Worm (Caenorhabditis elegans) whole organism, L1 larva: ENCODE data around the gene C36A4.10.

Source experiments
- C04F5.9 ChIP-seq: sonication (generic microtip); optimal IDR thresholded peaks from 2 replicates; lab custom pipeline; 2016; ENCODE audit warnings: missing genetic modification characterization, missing compliant biosample characterization
- C16A3.4 ChIP-seq: fragments of 150-350 bp; optimal IDR thresholded peaks from 2 replicates; lab custom pipeline; 2014; ENCODE audit warnings: missing biosample characterization, missing genetic modification characterization
- C34B4.2 ChIP-seq: sonication (generic microtip); optimal IDR thresholded peaks from 2 replicates; lab custom pipeline; 2017; ENCODE audit warnings: mild to moderate bottlenecking, missing genetic modification characterization, missing compliant biosample characterization
- F16B12.6 ChIP-seq: fragments of 150-350 bp; optimal IDR thresholded peaks from 2 replicates; lab custom pipeline; 2014; ENCODE audit warnings: missing biosample characterization, missing genetic modification characterization
- alr-1 ChIP-seq: fragments of 200-800 bp; sonication (Bioruptor generic); optimal IDR thresholded peaks from 2 replicates; lab custom pipeline; 2018; ENCODE audit warnings: borderline replicate concordance, mild to moderate bottlenecking, missing genetic modification characterization, missing compliant biosample characterization
- aly-2 ChIP-seq: fragments of 150-350 bp; optimal IDR thresholded peaks from 2 replicates; lab custom pipeline; 2014; ENCODE audit warnings: missing biosample characterization, missing genetic modification characterization
- ama-1 ChIP-seq: fragments of 150-350 bp; optimal IDR thresholded peaks from 2 replicates; lab custom pipeline; 2014
- blmp-1 ChIP-seq: fragments of 150-350 bp; optimal IDR thresholded peaks from 2 replicates; lab custom pipeline; 2014; ENCODE audit warnings: missing biosample characterization, missing genetic modification characterization
- ces-1 ChIP-seq: fragments of 150-350 bp; optimal IDR thresholded peaks from 2 replicates; lab custom pipeline; 2014; ENCODE audit warnings: missing biosample characterization, missing genetic modification reagents, missing genetic modification characterization
- dpl-1 ChIP-seq, 3 experiments: fragments of 150-350 bp in 2 of 3; sonication (generic microtip) in 1 of 3; optimal IDR thresholded peaks; 2 replicates each; lab custom pipeline; 2014 to 2017; ENCODE audit warnings: missing biosample characterization in 3 of 3, missing genetic modification characterization in 3 of 3, missing genetic modification reagents in 3 of 3
- efl-1 ChIP-seq, 4 experiments: fragments of 150-350 bp; optimal IDR thresholded peaks in 3 of 4; peaks in 1 of 4; 1 replicate in 1 of 4; 2 replicates in 3 of 4; lab custom pipeline; 2014; ENCODE audit warnings: missing biosample characterization in 2 of 4, missing genetic modification characterization in 2 of 4, missing genetic modification reagents in 2 of 4
- efl-3 ChIP-seq: fragments of 200-800 bp; sonication (Bioruptor generic); optimal IDR thresholded peaks from 2 replicates; lab custom pipeline; 2018; ENCODE audit warnings: mild to moderate bottlenecking, missing genetic modification characterization, missing compliant biosample characterization
- egl-13 ChIP-seq: sonication (generic microtip); optimal IDR thresholded peaks from 2 replicates; lab custom pipeline; 2016; ENCODE audit warnings: missing genotype, missing genetic modification reagents, missing genetic modification characterization, missing compliant biosample characterization
- elt-2 ChIP-seq: sonication (generic microtip); optimal IDR thresholded peaks from 2 replicates; lab custom pipeline; 2016; ENCODE audit warnings: missing genetic modification characterization, mild to moderate bottlenecking, inconsistent platforms, missing compliant biosample characterization, missing genetic modification reagents
- elt-3 ChIP-seq, 6 experiments: fragments of 150-350 bp in 1 of 6; sonication (generic microtip); optimal IDR thresholded peaks; 2 replicates each; lab custom pipeline; 2017 to 2018; ENCODE audit warnings: missing biosample characterization in 6 of 6, missing genetic modification characterization in 6 of 6, inconsistent platforms in 1 of 6
- fos-1 ChIP-seq: fragments of 150-350 bp; optimal IDR thresholded peaks from 2 replicates; lab custom pipeline; 2014; ENCODE audit warnings: missing biosample characterization, missing genetic modification characterization
- grh-1 ChIP-seq: fragments of 200-800 bp; sonication (Bioruptor generic); IDR thresholded peaks from 2 replicates; pipeline ENCODE4 v1.3.6; 2022; ENCODE audit warnings: missing genetic modification reagents, missing genetic modification characterization, missing compliant biosample characterization
- hlh-17 ChIP-seq: fragments of 200-800 bp; sonication (Bioruptor generic); optimal IDR thresholded peaks from 2 replicates; lab custom pipeline; 2018; ENCODE audit warnings: missing genetic modification characterization, mild to moderate bottlenecking, missing compliant biosample characterization, moderate library complexity, borderline replicate concordance
- irx-1 ChIP-seq: sonication (generic microtip); optimal IDR thresholded peaks from 2 replicates; lab custom pipeline; 2016; ENCODE audit warnings: missing genetic modification characterization, missing compliant biosample characterization
- jun-1 ChIP-seq: fragments of 150-350 bp; optimal IDR thresholded peaks from 2 replicates; lab custom pipeline; 2014; ENCODE audit warnings: missing biosample characterization, missing genetic modification reagents, missing genetic modification characterization
- lin-13 ChIP-seq: fragments of 150-350 bp; optimal IDR thresholded peaks from 2 replicates; lab custom pipeline; 2014; ENCODE audit warnings: missing biosample characterization, missing genetic modification reagents, missing genetic modification characterization
- lin-14 ChIP-seq: fragments of 200-800 bp; sonication (Bioruptor generic); optimal IDR thresholded peaks from 2 replicates; lab custom pipeline; 2018; ENCODE audit warnings: mild to moderate bottlenecking, missing genetic modification characterization, moderate library complexity, missing compliant biosample characterization
- lin-35 ChIP-seq, 2 experiments: fragments of 150-350 bp; optimal IDR thresholded peaks; 2 replicates each; lab custom pipeline; 2014; ENCODE audit warnings: missing biosample characterization in 2 of 2, missing genetic modification characterization in 2 of 2, missing genetic modification reagents in 2 of 2
- lir-3 ChIP-seq: sonication (generic microtip); optimal IDR thresholded peaks from 2 replicates; lab custom pipeline; 2016; ENCODE audit warnings: mild to moderate bottlenecking, missing genetic modification characterization, moderate library complexity, missing compliant biosample characterization; ENCODE audit not compliant: poor library complexity
- lsy-2 ChIP-seq, 2 experiments: fragments of 150-350 bp; optimal IDR thresholded peaks; 2 replicates each; lab custom pipeline; 2014; ENCODE audit warnings: missing biosample characterization in 2 of 2, missing genetic modification characterization in 2 of 2
- mdl-1 ChIP-seq, 2 experiments: fragments of 150-350 bp; optimal IDR thresholded peaks; 2 replicates each; lab custom pipeline; 2014 to 2017; ENCODE audit warnings: missing biosample characterization in 2 of 2, missing genetic modification characterization in 2 of 2, inconsistent platforms in 1 of 2
- mef-2 ChIP-seq: fragments of 150-350 bp; optimal IDR thresholded peaks from 2 replicates; lab custom pipeline; 2014; ENCODE audit warnings: missing biosample characterization, missing genetic modification characterization
- mep-1 ChIP-seq: fragments of 150-350 bp; optimal IDR thresholded peaks from 2 replicates; lab custom pipeline; 2014; ENCODE audit warnings: missing biosample characterization, missing genetic modification characterization
- nhr-11 ChIP-seq: fragments of 150-350 bp; optimal IDR thresholded peaks from 2 replicates; lab custom pipeline; 2014; ENCODE audit warnings: missing biosample characterization, missing genetic modification characterization
- nhr-12 ChIP-seq: sonication (generic microtip); optimal IDR thresholded peaks from 2 replicates; lab custom pipeline; 2017; ENCODE audit warnings: missing biosample characterization, missing genetic modification characterization
- nhr-19 ChIP-seq: fragments of 200-800 bp; sonication (Bioruptor generic); conservative IDR thresholded peaks from 2 replicates; pipeline ENCODE4 v1.3.6; 2022; ENCODE audit warnings: missing genetic modification characterization, missing compliant biosample characterization
- nhr-20 ChIP-seq: sonication (generic microtip); optimal IDR thresholded peaks from 2 replicates; lab custom pipeline; 2016; ENCODE audit warnings: mild to moderate bottlenecking, missing genetic modification characterization, missing compliant biosample characterization
- nhr-47 ChIP-seq: sonication (generic microtip); optimal IDR thresholded peaks from 2 replicates; lab custom pipeline; 2016; ENCODE audit warnings: mild to moderate bottlenecking, missing genetic modification characterization, moderate library complexity, missing compliant biosample characterization
- nhr-71 ChIP-seq: sonication (generic microtip); optimal IDR thresholded peaks from 2 replicates; lab custom pipeline; 2016; ENCODE audit warnings: mild to moderate bottlenecking, missing genetic modification characterization, moderate library complexity, missing compliant biosample characterization
- nhr-76 ChIP-seq: sonication (generic microtip); optimal IDR thresholded peaks from 2 replicates; lab custom pipeline; 2017; ENCODE audit warnings: missing biosample characterization, missing genetic modification characterization
- nhr-77 ChIP-seq: fragments of 150-350 bp; optimal IDR thresholded peaks from 2 replicates; lab custom pipeline; 2014; ENCODE audit warnings: missing biosample characterization, missing genetic modification characterization
- nhr-84 ChIP-seq: sonication (generic microtip); optimal IDR thresholded peaks from 2 replicates; lab custom pipeline; 2017; ENCODE audit warnings: missing biosample characterization, missing genetic modification characterization
- nhr-85 ChIP-seq: sonication (generic microtip); peaks from one replicate; lab custom pipeline; 2016; ENCODE audit warnings: missing genetic modification characterization, inconsistent platforms, missing compliant biosample characterization
- nhr-90 ChIP-seq: sonication (generic microtip); optimal IDR thresholded peaks from 2 replicates; lab custom pipeline; 2016; ENCODE audit warnings: mild to moderate bottlenecking, missing genetic modification characterization, missing compliant biosample characterization; ENCODE audit not compliant: poor library complexity
- pax-3 ChIP-seq: fragments of 200-800 bp; sonication (Bioruptor generic); optimal IDR thresholded peaks from 2 replicates; lab custom pipeline; 2018; ENCODE audit warnings: mild to moderate bottlenecking, missing genetic modification characterization, moderate library complexity, missing compliant biosample characterization
- pqm-1 ChIP-seq: sonication (generic microtip); optimal IDR thresholded peaks from 3 replicates; lab custom pipeline; 2017; ENCODE audit warnings: missing biosample characterization, missing genetic modification characterization
- rnt-1 ChIP-seq: sonication (generic microtip); optimal IDR thresholded peaks from 2 replicates; lab custom pipeline; 2016; ENCODE audit warnings: mild to moderate bottlenecking, missing genetic modification characterization, moderate library complexity, missing compliant biosample characterization
- snu-23 ChIP-seq: sonication (generic microtip); optimal IDR thresholded peaks from 2 replicates; lab custom pipeline; 2016; ENCODE audit warnings: missing genetic modification characterization, missing compliant biosample characterization
- sptf-1 ChIP-seq: fragments of 150-350 bp; optimal IDR thresholded peaks from 2 replicates; lab custom pipeline; 2014; ENCODE audit warnings: missing biosample characterization, missing genetic modification characterization
- unc-130 ChIP-seq: fragments of 150-350 bp; optimal IDR thresholded peaks from 2 replicates; lab custom pipeline; 2017; ENCODE audit warnings: missing biosample characterization, missing genetic modification characterization, inconsistent platforms
- unc-30 ChIP-seq: sonication (generic microtip); optimal IDR thresholded peaks from 2 replicates; lab custom pipeline; 2017; ENCODE audit warnings: missing biosample characterization, missing genetic modification characterization
- unc-86 ChIP-seq: sonication (generic microtip); optimal IDR thresholded peaks from 2 replicates; lab custom pipeline; 2016; ENCODE audit warnings: missing genetic modification characterization, missing compliant biosample characterization
- vab-15 ChIP-seq: sonication (generic microtip); optimal IDR thresholded peaks from 2 replicates; lab custom pipeline; 2017; ENCODE audit warnings: missing genotype, mild to moderate bottlenecking, missing genetic modification characterization, missing compliant biosample characterization
- xbp-1 ChIP-seq: sonication (generic microtip); optimal IDR thresholded peaks from 2 replicates; lab custom pipeline; 2016; ENCODE audit warnings: missing genetic modification characterization, missing compliant biosample characterization
- zip-4 ChIP-seq: fragments of 200-800 bp; sonication (Bioruptor generic); optimal IDR thresholded peaks from 2 replicates; lab custom pipeline; 2018; ENCODE audit warnings: mild to moderate bottlenecking, missing genetic modification characterization, moderate library complexity, missing compliant biosample characterization
- ztf-4 ChIP-seq: fragments of 150-350 bp; optimal IDR thresholded peaks from 2 replicates; lab custom pipeline; 2014; ENCODE audit warnings: missing biosample characterization, missing genetic modification characterization

The C36A4.10 gene

ce11 chrIII:3797180-3798026 lies 33.9 kb downstream of the C36A4.10 start:
- TF ChIP-seq ces-1 (GFP tag; lab: Kevin White, UChicago) (no peak), elt-3 (tag; optimal IDR thresholded peaks at IDR 0.05; lab: Kevin White, UChicago) (peak in 2 of 6 experiments; percentile 1 to 20), efl-3 (no peak), nhr-71 (tag; lab: Kevin White, UChicago) (peak; percentile 60), unc-130 (peak; percentile 80), lin-13 (GFP tag; lab: Kevin White, UChicago) (no peak), nhr-20 (tag; lab: Kevin White, UChicago) (peak; percentile 53), nhr-84 (tag; lab: Kevin White, UChicago) (no peak), nhr-47 (peak; percentile 9), xbp-1 (tag; lab: Kevin White, UChicago) (peak; percentile 12), mef-2 (tag; lab: Kevin White, UChicago) (no peak), dpl-1 (GFP tag; optimal IDR thresholded peaks at IDR 0.05; lab: Kevin White, UChicago) (peak in 1 of 3 experiments; percentile 30), fos-1 (tag; lab: Kevin White, UChicago) (no peak), lsy-2 (tag; optimal IDR thresholded peaks at IDR 0.05; lab: Kevin White, UChicago) (peak in 1 of 2 experiments; percentile 38), nhr-12 (tag; lab: Kevin White, UChicago) (no peak), C16A3.4 (peak; percentile 21), snu-23 (GFP tag; lab: Kevin White, UChicago) (peak; percentile 49), pqm-1 (no peak), mdl-1 (tag; optimal IDR thresholded peaks at IDR 0.05; lab: Kevin White, UChicago) (peak in 1 of 2 experiments; percentile 74), mep-1 (tag; lab: Kevin White, UChicago) (peak; percentile 48), efl-1 (optimal IDR thresholded peaks at IDR 0.05; lab: Kevin White, UChicago) (peak in 1 of 2 experiments; percentile 11), efl-1 (GFP tag; optimal IDR thresholded peaks at IDR 0.05 in 1 of 2; lab: Kevin White, UChicago) (peak in 1 of 2 experiments; percentile 80), grh-1 (GFP tag; lab: Robert Waterston, UW) (peak; percentile 24; the same call in 1 of the 2 replicates), jun-1 (no peak), C04F5.9 (tag; lab: Kevin White, UChicago) (no peak), unc-86 (no peak), zip-4 (no peak), ztf-4 (tag; lab: Kevin White, UChicago) (peak; percentile 41), rnt-1 (peak; percentile 33), lin-35 (GFP tag; optimal IDR thresholded peaks at IDR 0.05; lab: Kevin White, UChicago) (peak in 1 of 2 experiments; percentile 38), hlh-17 (GFP tag; lab: Kevin White, UChicago) (no peak), nhr-85 (tag; lab: Kevin White, UChicago) (peak; percentile 94), sptf-1 (tag; lab: Kevin White, UChicago) (no peak), blmp-1 (peak; percentile 98), vab-15 (tag; lab: Kevin White, UChicago) (no peak), nhr-90 (tag; lab: Kevin White, UChicago) (peak; percentile 41), alr-1 (tag; lab: Kevin White, UChicago) (no peak), pax-3 (tag; lab: Kevin White, UChicago) (no peak), irx-1 (tag; lab: Kevin White, UChicago) (no peak), elt-2 (tag; lab: Kevin White, UChicago) (peak; percentile 7), egl-13 (tag; lab: Kevin White, UChicago) (no peak), C34B4.2 (tag; lab: Kevin White, UChicago) (no peak), nhr-76 (tag; lab: Kevin White, UChicago) (no peak), aly-2 (tag; lab: Kevin White, UChicago) (no peak), F16B12.6 (tag; lab: Kevin White, UChicago) (no peak), nhr-19 (GFP tag; lab: Robert Waterston, UW) (peak; percentile 22; the same call in 1 of the 2 replicates), lin-14 (GFP tag; lab: Kevin White, UChicago) (peak; percentile 70), unc-30 (tag; lab: Kevin White, UChicago) (no peak), nhr-11 (tag; lab: Kevin White, UChicago) (no peak), lir-3 (tag; lab: Kevin White, UChicago) (no peak), ama-1 (lab: Kevin White, UChicago) (no peak), nhr-77 (tag; lab: Kevin White, UChicago) (no peak)
